Worm (Caenorhabditis elegans) whole organism, L3 larva: ENCODE data around the gene sdz-37.
A peak's percentile ranks its signal among the peaks of the same experiment; 100 is the strongest.

Experiments used
- R02D3.7 ChIP-seq: fragments of 150-350 bp; optimal IDR thresholded peaks from 2 replicates; lab custom pipeline; 2014; ENCODE audit warnings: missing biosample characterization, missing genetic modification characterization
- ZK546.5 ChIP-seq: sonication (generic microtip); optimal IDR thresholded peaks from 2 replicates; lab custom pipeline; 2017; ENCODE audit warnings: missing biosample characterization, missing genetic modification characterization
- aly-2 ChIP-seq: fragments of 150-350 bp; optimal IDR thresholded peaks from 2 replicates; lab custom pipeline; 2014; ENCODE audit warnings: missing biosample characterization, missing genetic modification characterization
- ama-1 ChIP-seq: fragments of 150-350 bp; optimal IDR thresholded peaks from 2 replicates; lab custom pipeline; 2018
- ceh-16 ChIP-seq: sonication (generic microtip); optimal IDR thresholded peaks from 2 replicates; lab custom pipeline; 2017; ENCODE audit warnings: missing biosample characterization, missing genetic modification characterization
- ceh-28 ChIP-seq: fragments of 150-350 bp; optimal IDR thresholded peaks from 2 replicates; lab custom pipeline; 2014; ENCODE audit warnings: missing biosample characterization, missing genetic modification reagents, missing genetic modification characterization
- ceh-82 ChIP-seq: fragments of 150-350 bp; optimal IDR thresholded peaks from 2 replicates; lab custom pipeline; 2014; ENCODE audit warnings: missing biosample characterization, missing genetic modification characterization
- ceh-9 ChIP-seq: sonication (generic microtip); optimal IDR thresholded peaks from 2 replicates; lab custom pipeline; 2018; ENCODE audit warnings: missing biosample characterization, missing genetic modification characterization
- daf-12 ChIP-seq: fragments of 150-350 bp; optimal IDR thresholded peaks from 2 replicates; lab custom pipeline; 2014; ENCODE audit warnings: missing biosample characterization, missing genetic modification reagents, missing genetic modification characterization
- egl-5 ChIP-seq: fragments of 150-350 bp; optimal IDR thresholded peaks from 2 replicates; lab custom pipeline; 2017; ENCODE audit warnings: missing biosample characterization, missing genetic modification reagents, missing genetic modification characterization, inconsistent platforms
- elt-1 ChIP-seq: fragments of 150-350 bp; optimal IDR thresholded peaks from 2 replicates; lab custom pipeline; 2014; ENCODE audit warnings: missing biosample characterization, missing genetic modification characterization
- elt-2 ChIP-seq: sonication (generic microtip); optimal IDR thresholded peaks from 2 replicates; lab custom pipeline; 2016; ENCODE audit warnings: missing genetic modification reagents, mild to moderate bottlenecking, missing genetic modification characterization, missing compliant biosample characterization
- elt-3 ChIP-seq, 3 experiments: fragments of 150-350 bp in 1 of 3; sonication (generic microtip) in 2 of 3; optimal IDR thresholded peaks; 2 replicates in 2 of 3; 4 replicates in 1 of 3; lab custom pipeline; 2014 to 2017; ENCODE audit warnings: missing biosample characterization in 3 of 3, missing genetic modification characterization in 3 of 3
- eor-1 ChIP-seq, 2 experiments: fragments of 150-350 bp; optimal IDR thresholded peaks; 2 replicates each; lab custom pipeline; 2014 to 2018; ENCODE audit warnings: missing biosample characterization in 2 of 2, missing genetic modification characterization in 2 of 2
- fkh-10 ChIP-seq: sonication (generic microtip); optimal IDR thresholded peaks from 2 replicates; lab custom pipeline; 2017; ENCODE audit warnings: missing biosample characterization, missing genetic modification reagents, missing genetic modification characterization
- fkh-2 ChIP-seq: fragments of 150-350 bp; optimal IDR thresholded peaks from 2 replicates; lab custom pipeline; 2014; ENCODE audit warnings: missing biosample characterization, missing genetic modification reagents, missing genetic modification characterization
- fos-1 ChIP-seq: fragments of 150-350 bp; optimal IDR thresholded peaks from 2 replicates; lab custom pipeline; 2014; ENCODE audit warnings: missing biosample characterization, missing genetic modification characterization
- jun-1 ChIP-seq: fragments of 150-350 bp; optimal IDR thresholded peaks from 2 replicates; lab custom pipeline; 2014; ENCODE audit warnings: missing biosample characterization, missing genetic modification reagents, missing genetic modification characterization
- lin-39 ChIP-seq: fragments of 150-350 bp; optimal IDR thresholded peaks from 2 replicates; lab custom pipeline; 2018; ENCODE audit warnings: missing biosample characterization, missing genetic modification reagents, missing genetic modification characterization
- mdl-1 ChIP-seq: fragments of 150-350 bp; optimal IDR thresholded peaks from 2 replicates; lab custom pipeline; 2014; ENCODE audit warnings: missing biosample characterization, missing genetic modification characterization
- nfya-1 ChIP-seq: sonication (generic microtip); optimal IDR thresholded peaks from 2 replicates; lab custom pipeline; 2017; ENCODE audit warnings: missing genetic modification characterization, mild to moderate bottlenecking, missing compliant biosample characterization, antibody characterized with exemption, moderate library complexity; ENCODE audit not compliant: insufficient read depth
- nhr-11 ChIP-seq: fragments of 150-350 bp; optimal IDR thresholded peaks from 2 replicates; lab custom pipeline; 2014; ENCODE audit warnings: missing biosample characterization, missing genetic modification characterization
- nhr-12 ChIP-seq: fragments of 150-350 bp; optimal IDR thresholded peaks from 2 replicates; lab custom pipeline; 2014; ENCODE audit warnings: missing biosample characterization, missing genetic modification characterization
- nhr-23 ChIP-seq: fragments of 150-350 bp; optimal IDR thresholded peaks from 2 replicates; lab custom pipeline; 2014; ENCODE audit warnings: missing biosample characterization, missing genetic modification reagents, missing genetic modification characterization
- nhr-237 ChIP-seq: fragments of 150-350 bp; optimal IDR thresholded peaks from 2 replicates; lab custom pipeline; 2014; ENCODE audit warnings: missing biosample characterization, missing genetic modification characterization
- nhr-25 ChIP-seq: sonication (generic microtip); optimal IDR thresholded peaks from 2 replicates; lab custom pipeline; 2017; ENCODE audit warnings: missing biosample characterization, missing genetic modification characterization
- nhr-28 ChIP-seq: fragments of 150-350 bp; optimal IDR thresholded peaks from 2 replicates; lab custom pipeline; 2014; ENCODE audit warnings: missing biosample characterization, missing genetic modification characterization
- nhr-43 ChIP-seq: sonication (generic microtip); optimal IDR thresholded peaks from 2 replicates; lab custom pipeline; 2016; ENCODE audit warnings: mild to moderate bottlenecking, missing genetic modification characterization, missing compliant biosample characterization; ENCODE audit not compliant: poor library complexity, severe bottlenecking
- nhr-67 ChIP-seq: fragments of 150-350 bp; optimal IDR thresholded peaks from 2 replicates; lab custom pipeline; 2014; ENCODE audit warnings: missing biosample characterization, missing genetic modification characterization
- nhr-76 ChIP-seq: fragments of 150-350 bp; sonication (generic microtip); optimal IDR thresholded peaks from 5 replicates; lab custom pipeline; 2014; ENCODE audit warnings: missing biosample characterization, missing genetic modification characterization
- nhr-77 ChIP-seq: fragments of 150-350 bp; optimal IDR thresholded peaks from 2 replicates; lab custom pipeline; 2014; ENCODE audit warnings: missing biosample characterization, missing genetic modification characterization
- pha-4 ChIP-seq: fragments of 150-350 bp; optimal IDR thresholded peaks from 2 replicates; lab custom pipeline; 2014; ENCODE audit warnings: missing biosample characterization, missing genetic modification reagents, missing genetic modification characterization
- pqm-1 ChIP-seq: fragments of 150-350 bp; optimal IDR thresholded peaks from 2 replicates; lab custom pipeline; 2017; ENCODE audit warnings: missing biosample characterization, missing genetic modification characterization, inconsistent platforms
- sea-2 ChIP-seq: fragments of 150-350 bp; sonication (generic microtip); optimal IDR thresholded peaks from 4 replicates; lab custom pipeline; 2014; ENCODE audit warnings: missing biosample characterization, missing genetic modification reagents, missing genetic modification characterization
- skn-1 ChIP-seq: fragments of 150-350 bp; optimal IDR thresholded peaks from 2 replicates; lab custom pipeline; 2014; ENCODE audit warnings: missing biosample characterization, missing genetic modification characterization
- unc-62 ChIP-seq: fragments of 150-350 bp; sonication (generic microtip); optimal IDR thresholded peaks from 4 replicates; lab custom pipeline; 2014; ENCODE audit warnings: missing biosample characterization, missing genetic modification reagents, missing genetic modification characterization
- zag-1 ChIP-seq: fragments of 150-350 bp; optimal IDR thresholded peaks from 2 replicates; lab custom pipeline; 2014; ENCODE audit warnings: missing biosample characterization, missing genetic modification characterization
- ztf-11 ChIP-seq: fragments of 150-350 bp; optimal IDR thresholded peaks from 2 replicates; lab custom pipeline; 2014; ENCODE audit warnings: missing biosample characterization, missing genetic modification characterization

sdz-37 gene

ce11 chrII:10504729-10505128 lies 40.1 kb downstream of the sdz-37 start:
- TF ChIP-seq elt-2 (tag; lab: Kevin White, UChicago): no peak
- TF ChIP-seq nhr-25 (tag; lab: Kevin White, UChicago): peak; percentile 46
- no peak for TF ChIP-seq elt-1
- TF ChIP-seq nhr-23 (tag; lab: Kevin White, UChicago): peak; percentile 58
- peak; percentile 89 for TF ChIP-seq pha-4 (tag; lab: Kevin White, UChicago)
- TF ChIP-seq ztf-11 (tag; lab: Kevin White, UChicago): no peak
- TF ChIP-seq nfya-1 (tag; lab: Kevin White, UChicago): peak; percentile 1
- TF ChIP-seq jun-1: peak; percentile 35
- TF ChIP-seq lin-39 (tag; lab: Kevin White, UChicago): peak; percentile 20

- TF ChIP-seq nhr-237: no peak
- peak; percentile 46 for TF ChIP-seq nhr-23 (tag; lab: Kevin White, UChicago)
- peak; percentile 73 for TF ChIP-seq nhr-25 (tag; lab: Kevin White, UChicago)
Measured at ce11 chrII:10505949-10506348, 41.3 kb downstream of the sdz-37 start.

ce11 chrII:10507906-10508305 lies 43.2 kb downstream of the sdz-37 start:
- TF ChIP-seq daf-12 (tag; lab: Kevin White, UChicago) (no peak), elt-3 (tag; optimal IDR thresholded peaks at IDR 0.05; lab: Kevin White, UChicago) (no peak), ZK546.5 (tag; lab: Kevin White, UChicago) (no peak), nhr-11 (no peak), nhr-28 (tag; lab: Kevin White, UChicago) (no peak), egl-5 (tag; lab: Kevin White, UChicago) (no peak), nhr-67 (no peak), ama-1 (lab: Kevin White, UChicago) (no peak), unc-62 (GFP tag; lab: Kevin White, UChicago) (no peak), skn-1 (no peak), ceh-28 (tag; lab: Kevin White, UChicago) (no peak), jun-1 (no peak), R02D3.7 (tag; lab: Kevin White, UChicago) (no peak), fkh-2 (tag; lab: Kevin White, UChicago) (no peak), eor-1 (tag; optimal IDR thresholded peaks at IDR 0.05; lab: Kevin White, UChicago) (no peak), mdl-1 (no peak), nfya-1 (tag; lab: Kevin White, UChicago) (no peak), fkh-10 (GFP tag; lab: Kevin White, UChicago) (no peak), ceh-82 (tag; lab: Kevin White, UChicago) (no peak)
- TF ChIP-seq, all 47 proteins: peak for 0

- no peak for TF ChIP-seq skn-1
- TF ChIP-seq fos-1 (tag; lab: Kevin White, UChicago): no peak
- TF ChIP-seq ceh-9: no peak
- no peak for TF ChIP-seq sea-2
- no peak for TF ChIP-seq nhr-12
- TF ChIP-seq mdl-1: no peak
Measured at ce11 chrII:10509746-10510145, 45.1 kb downstream of the sdz-37 start, which contains the start of gene F59B10.2. TSS of gene F59B10.2 (minus strand) at chrII:10509846.

- TF ChIP-seq nfya-1 (tag; lab: Kevin White, UChicago) (no peak), pha-4 (tag; lab: Kevin White, UChicago) (peak; percentile 63), zag-1 (no peak)
Measured at ce11 chrII:10510242-10510641, 45.6 kb downstream of the sdz-37 start, which contains the start of gene F59B10.3. TSS of gene F59B10.3 (plus strand) at chrII:10510542.

- TF ChIP-seq nhr-28 (tag; lab: Kevin White, UChicago) (no peak), fos-1 (tag; lab: Kevin White, UChicago) (no peak), pqm-1 (tag; lab: Kevin White, UChicago) (no peak), nhr-77 (tag; lab: Kevin White, UChicago) (no peak), zag-1 (no peak), nhr-237 (no peak), aly-2 (tag; lab: Kevin White, UChicago) (no peak), pha-4 (tag; lab: Kevin White, UChicago) (no peak), nhr-43 (no peak), nhr-12 (no peak), ceh-16 (tag; lab: Kevin White, UChicago) (no peak), ceh-9 (no peak), nhr-76 (tag; lab: Kevin White, UChicago) (no peak), elt-2 (tag; lab: Kevin White, UChicago) (no peak), nhr-67 (no peak), unc-62 (GFP tag; lab: Kevin White, UChicago) (no peak), mdl-1 (no peak)
Measured at ce11 chrII:10513377-10513776, 48.7 kb downstream of the sdz-37 start.
